Worm (Caenorhabditis elegans) whole organism, midembryonic: ENCODE data around the gene sri-1.
"Not testable (repeated sequence)": the region's sequence is repeated elsewhere in the genome, so short reads cannot be mapped to it uniquely, and the experiment has no call there.

ENCODE experiments used
- T22C8.4 ChIP-seq: fragments of 200-800 bp; sonication (Bioruptor generic); IDR thresholded peaks from 2 replicates; pipeline ENCODE4 v1.3.6; 2022; ENCODE audit warnings: missing genetic modification characterization, missing compliant biosample characterization
- cog-1 ChIP-seq: sonication (generic microtip); optimal IDR thresholded peaks from 2 replicates; lab custom pipeline; 2016; ENCODE audit warnings: missing genetic modification characterization, missing compliant biosample characterization
- flt-1 ChIP-seq: fragments of 200-800 bp; sonication (Bioruptor generic); IDR thresholded peaks from 2 replicates; pipeline ENCODE4 v1.3.6; 2022; ENCODE audit warnings: missing genetic modification characterization, missing compliant biosample characterization
- klf-2 ChIP-seq: fragments of 200-800 bp; sonication (Bioruptor generic); conservative IDR thresholded peaks from 2 replicates; pipeline ENCODE4 v1.3.6; 2022; ENCODE audit warnings: missing genetic modification reagents, missing genetic modification characterization, missing compliant biosample characterization
- med-1 ChIP-seq: sonication (generic microtip); optimal IDR thresholded peaks from 2 replicates; lab custom pipeline; 2017; ENCODE audit warnings: missing genetic modification characterization, mild to moderate bottlenecking, missing compliant biosample characterization, antibody characterized with exemption, missing genetic modification reagents; ENCODE audit not compliant: insufficient read depth
- ref-1 ChIP-seq: fragments of 200-800 bp; sonication (Bioruptor generic); conservative IDR thresholded peaks from 2 replicates; pipeline ENCODE4 v1.3.6; 2022; ENCODE audit warnings: missing genetic modification reagents, missing genetic modification characterization, missing compliant biosample characterization
- tab-1 ChIP-seq: fragments of 200-800 bp; sonication (Bioruptor generic); IDR thresholded peaks from 2 replicates; pipeline ENCODE4 v1.3.6; 2022; ENCODE audit warnings: missing genetic modification characterization, missing compliant biosample characterization
- ztf-23 ChIP-seq: fragments of 200-800 bp; sonication (Bioruptor generic); IDR thresholded peaks from 2 replicates; pipeline ENCODE4 v1.3.6; 2022; ENCODE audit warnings: missing genetic modification reagents, missing genetic modification characterization, missing compliant biosample characterization
- ztf-29 ChIP-seq: fragments of 200-800 bp; sonication (Bioruptor generic); IDR thresholded peaks from 2 replicates; pipeline ENCODE4 v1.3.6; 2022; ENCODE audit warnings: missing genetic modification reagents, missing genetic modification characterization, missing compliant biosample characterization

Gene sri-1

ce11 chrV:15959456-15959855 is 8.0 kb downstream of the sri-1 start:
- TF ChIP-seq T22C8.4 (GFP tag; lab: Robert Waterston, UW) = no peak
- TF ChIP-seq ztf-29 = no peak
- TF ChIP-seq med-1 = no peak
- TF ChIP-seq flt-1 (GFP tag; lab: Robert Waterston, UW) = no peak
- TF ChIP-seq tab-1 = no peak
- no peak for TF ChIP-seq ref-1 (GFP tag; lab: Robert Waterston, UW)
- no peak for TF ChIP-seq cog-1
- no peak for TF ChIP-seq klf-2 (GFP tag; lab: Robert Waterston, UW)
- TF ChIP-seq ztf-23 (GFP tag; lab: Robert Waterston, UW) = no peak

- TF ChIP-seq flt-1 (GFP tag; lab: Robert Waterston, UW) = no peak
- TF ChIP-seq ztf-29 = no peak
- TF ChIP-seq ref-1 (GFP tag; lab: Robert Waterston, UW) = no peak
- no peak for TF ChIP-seq cog-1
- no peak for TF ChIP-seq tab-1
- no peak for TF ChIP-seq med-1
- TF ChIP-seq klf-2 (GFP tag; lab: Robert Waterston, UW) = no peak
- no peak for TF ChIP-seq T22C8.4 (GFP tag; lab: Robert Waterston, UW)
- TF ChIP-seq ztf-23 (GFP tag; lab: Robert Waterston, UW) = no peak
Measured at ce11 chrV:15957098-15957497, 10.3 kb downstream of the sri-1 start, which contains the start of gene F36G9.3. F36G9.3 (plus strand) TSS chrV:15957398.

DNA sequence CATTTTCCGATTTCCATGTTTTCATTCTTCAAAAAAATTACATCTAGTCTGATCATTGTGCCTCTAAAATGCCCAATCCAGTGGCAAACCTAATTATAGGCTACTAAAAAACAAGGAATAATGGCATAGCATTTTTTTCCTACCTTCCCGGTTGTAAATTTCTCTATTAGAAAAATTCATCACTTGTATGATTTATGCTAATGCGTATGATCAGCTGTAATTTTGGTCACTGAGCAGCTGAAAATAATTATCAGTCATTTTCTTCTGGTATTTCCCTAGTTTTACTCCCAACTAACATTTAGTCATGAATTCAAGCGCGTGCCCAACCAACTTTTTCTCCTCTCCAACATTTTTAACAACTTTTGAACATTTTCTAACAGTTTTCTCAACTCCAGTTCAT is 11.9 kb downstream of the sri-1 start, which contains the start of gene srh-186:
srh-186 (plus strand) TSS at position 301 of the 400 bp plus-strand sequence.
- TF ChIP-seq cog-1 (no peak), klf-2 (GFP tag; lab: Robert Waterston, UW) (no peak), tab-1 (no peak), ref-1 (GFP tag; lab: Robert Waterston, UW) (no peak), T22C8.4 (GFP tag; lab: Robert Waterston, UW) (no peak), med-1 (no peak), ztf-29 (no peak)

DNA sequence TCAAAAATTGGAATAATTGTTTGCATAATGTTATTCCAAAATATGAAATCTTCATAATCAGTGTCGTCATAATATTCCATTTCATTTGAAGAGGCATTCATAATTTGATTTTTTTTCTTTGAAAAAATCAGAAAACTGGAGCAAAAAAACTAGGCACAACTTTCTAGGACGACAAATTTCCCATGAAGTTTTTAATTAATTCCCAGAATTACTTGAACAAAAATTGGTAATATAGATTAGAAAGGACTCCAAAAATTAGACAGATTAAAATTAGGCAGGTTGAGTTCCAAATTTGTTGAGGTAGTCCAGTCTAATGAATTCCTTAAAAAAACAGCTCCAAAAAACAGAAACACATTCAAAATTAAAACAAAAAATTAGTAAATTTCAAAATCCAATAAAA is 12.5 kb downstream of the sri-1 start, which contains the start of gene srw-57:
srw-57 (minus strand) TSS at position 101 of the 400 bp plus-strand sequence.
- TF ChIP-seq tab-1 = no peak
- no peak for TF ChIP-seq flt-1 (GFP tag; lab: Robert Waterston, UW)
- TF ChIP-seq T22C8.4 (GFP tag; lab: Robert Waterston, UW) = no peak
- TF ChIP-seq cog-1 = no peak
- TF ChIP-seq ztf-29 = no peak
- TF ChIP-seq ref-1 (GFP tag; lab: Robert Waterston, UW) = no peak
- TF ChIP-seq ztf-23 (GFP tag; lab: Robert Waterston, UW) = no peak
- no peak for TF ChIP-seq klf-2 (GFP tag; lab: Robert Waterston, UW)
- no peak for TF ChIP-seq med-1

- TF ChIP-seq ztf-29 = no peak
- TF ChIP-seq klf-2 (GFP tag; lab: Robert Waterston, UW) = no peak
- no peak for TF ChIP-seq T22C8.4 (GFP tag; lab: Robert Waterston, UW)
- TF ChIP-seq cog-1 = no peak
- no peak for TF ChIP-seq flt-1 (GFP tag; lab: Robert Waterston, UW)
- TF ChIP-seq med-1 = no peak
- TF ChIP-seq ztf-23 (GFP tag; lab: Robert Waterston, UW) = no peak
- TF ChIP-seq tab-1 = no peak
- TF ChIP-seq ref-1 (GFP tag; lab: Robert Waterston, UW) = no peak
Measured at ce11 chrV:15952762-15953161, 14.7 kb downstream of the sri-1 start, which contains the start of gene srw-56. srw-56 (minus strand) TSS chrV:15952862.

DNA sequence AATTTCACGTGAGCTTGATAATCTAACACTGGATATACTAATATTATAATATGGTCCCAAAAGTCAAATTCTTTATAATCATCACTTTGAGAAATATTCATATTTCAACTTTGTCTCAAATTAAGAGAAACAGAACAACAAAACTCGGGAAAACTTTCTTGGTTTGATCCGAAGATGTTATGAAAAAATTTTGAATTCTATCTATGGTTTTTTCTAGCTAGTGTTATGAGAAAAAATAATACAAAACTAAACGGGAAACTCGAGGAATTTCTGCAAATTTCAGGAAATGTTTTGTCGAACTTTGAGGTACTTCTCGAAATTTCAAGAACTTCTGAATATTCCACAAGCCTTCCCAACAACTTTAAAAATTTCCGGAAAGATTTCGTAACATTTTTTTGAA is 16.5 kb downstream of the sri-1 start, which contains the start of gene srw-59:
srw-59 (minus strand) TSS at position 101 of the 400 bp plus-strand sequence.
- TF ChIP-seq tab-1 = no peak
- no peak for TF ChIP-seq ztf-23 (GFP tag; lab: Robert Waterston, UW)
- no peak for TF ChIP-seq ref-1 (GFP tag; lab: Robert Waterston, UW)
- no peak for TF ChIP-seq flt-1 (GFP tag; lab: Robert Waterston, UW)
- no peak for TF ChIP-seq med-1
- no peak for TF ChIP-seq T22C8.4 (GFP tag; lab: Robert Waterston, UW)
- no peak for TF ChIP-seq ztf-29
- TF ChIP-seq klf-2 (GFP tag; lab: Robert Waterston, UW) = no peak
- TF ChIP-seq cog-1 = no peak

DNA sequence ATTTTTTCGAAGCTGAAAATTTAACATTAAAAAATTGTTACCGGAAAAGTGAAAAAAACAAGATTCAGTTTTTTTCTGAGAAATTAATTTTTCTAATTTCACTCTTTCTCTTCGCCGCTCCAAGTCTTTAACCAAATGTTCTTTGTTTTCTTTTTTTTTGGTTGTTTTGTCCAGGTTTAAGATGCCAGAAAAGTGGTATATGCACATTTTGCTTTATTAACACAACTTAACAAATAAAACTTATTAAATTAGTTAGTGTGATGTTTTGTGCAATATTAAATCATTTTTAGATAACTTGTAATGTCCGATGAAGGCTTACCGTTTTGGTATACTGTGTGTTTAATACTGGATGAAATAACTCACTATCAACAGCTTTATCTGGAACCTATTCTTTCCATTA is 24.3 kb downstream of the sri-1 start, which contains the start of gene srw-53:
srw-53 (plus strand) TSS at position 301 of the 400 bp plus-strand sequence.
- TF ChIP-seq flt-1 (GFP tag; lab: Robert Waterston, UW) (no peak), ztf-23 (GFP tag; lab: Robert Waterston, UW) (no peak), med-1 (no peak), tab-1 (no peak), cog-1 (no peak), ref-1 (GFP tag; lab: Robert Waterston, UW) (no peak), T22C8.4 (GFP tag; lab: Robert Waterston, UW) (no peak), ztf-29 (no peak)

- TF ChIP-seq ref-1 (GFP tag; lab: Robert Waterston, UW) = no peak
Measured at ce11 chrV:15940254-15940653, 27.2 kb downstream of the sri-1 start, which contains the start of gene srw-55. srw-55 (minus strand) TSS chrV:15940354.

DNA sequence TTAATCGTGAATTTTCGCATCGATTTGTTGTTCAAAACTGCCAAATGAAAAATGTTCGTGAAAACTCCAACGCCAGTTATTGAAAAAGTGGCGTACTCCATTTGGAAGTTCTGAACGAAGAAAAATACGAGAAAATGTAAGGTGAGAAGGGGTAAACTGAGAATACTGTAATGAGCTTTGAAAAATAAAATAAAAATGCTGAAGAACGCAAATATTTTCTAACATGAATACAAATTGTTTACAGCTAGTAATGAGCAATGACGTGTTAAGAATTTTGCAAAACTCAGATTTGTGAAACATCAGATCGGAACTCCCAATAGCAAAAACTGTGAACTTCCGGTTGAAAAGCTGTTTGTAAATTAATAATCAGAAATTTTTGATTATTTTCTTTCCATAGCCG is 35.1 kb downstream of the sri-1 start, which contains the start of gene srw-26:
srw-26 (minus strand) TSS at position 101 of the 400 bp plus-strand sequence.
- no peak for TF ChIP-seq ztf-23 (GFP tag; lab: Robert Waterston, UW)
- no peak for TF ChIP-seq klf-2 (GFP tag; lab: Robert Waterston, UW)
- no peak for TF ChIP-seq T22C8.4 (GFP tag; lab: Robert Waterston, UW)
- TF ChIP-seq tab-1 = no peak
- TF ChIP-seq flt-1 (GFP tag; lab: Robert Waterston, UW) = no peak
- TF ChIP-seq cog-1 = no peak
- no peak for TF ChIP-seq med-1
- no peak for TF ChIP-seq ztf-29
- no peak for TF ChIP-seq ref-1 (GFP tag; lab: Robert Waterston, UW)

ce11 chrV:15929882-15930281 is 37.6 kb downstream of the sri-1 start, which contains the start of gene srbc-77:
srbc-77 (plus strand) TSS chrV:15930182.
- not testable (repeated sequence) for TF ChIP-seq cog-1; flt-1 (GFP tag; lab: Robert Waterston, UW); ref-1 (GFP tag; lab: Robert Waterston, UW)
